Worm (Caenorhabditis elegans): ENCODE measurements around the gene C27H5.2.

The C27H5.2 gene

DNA sequence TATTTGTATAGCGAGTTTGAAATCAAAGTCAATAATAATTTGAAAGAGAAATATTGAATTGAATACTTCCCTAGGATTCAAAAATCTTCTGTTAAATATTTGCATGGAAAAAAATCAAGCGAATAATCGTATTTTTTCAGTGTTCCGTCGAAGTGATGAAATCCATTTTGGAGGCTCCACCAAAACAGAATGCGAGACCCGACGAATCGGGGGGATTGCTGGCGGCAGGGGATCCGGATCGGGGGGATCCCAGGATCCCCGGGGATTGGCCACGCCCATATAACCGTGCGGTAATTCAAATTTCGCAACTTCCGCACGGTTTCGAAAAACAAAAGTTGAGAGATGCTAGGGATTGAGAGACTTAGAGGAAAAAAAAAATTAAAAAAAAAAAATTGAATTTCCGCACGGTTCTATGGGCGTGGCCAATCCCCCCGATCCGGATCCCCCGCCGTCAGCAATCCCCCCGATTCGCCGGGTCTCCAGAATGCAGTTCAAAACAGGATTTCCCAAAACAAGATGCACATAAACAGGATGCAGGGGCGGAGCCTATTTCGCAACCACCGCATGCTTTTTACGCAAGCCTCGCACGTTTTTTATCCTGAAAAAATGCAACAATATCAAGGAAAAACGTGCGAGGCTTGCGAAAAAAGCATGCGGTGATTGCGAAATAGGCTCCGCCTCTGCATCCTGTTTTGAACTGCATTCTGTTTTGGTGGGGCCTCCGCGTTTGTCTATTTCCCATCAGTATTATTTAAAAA, 32.5 kb upstream of the C27H5.2 start, which contains the start of gene F10E7.11 (continued):
- TF ChIP-seq snpc-1.3 (tag; optimal IDR thresholded peaks at IDR 0.05; ENCODE audit: insufficient read depth) (no peak), fkh-3 (tag; optimal IDR thresholded peaks at IDR 0.05) (no peak), B0261.1 (tag; optimal IDR thresholded peaks at IDR 0.05) (no peak), dpl-1 (GFP tag; optimal IDR thresholded peaks at IDR 0.05) (no peak), egl-44 (GFP tag; IDR thresholded peaks at IDR 0.05) (no peak), C06A6.2 (GFP tag; conservative IDR thresholded peaks at IDR 0.05) (peak; percentile 71; the same call in 1 of the 2 replicates), egrh-3 (GFP tag; IDR thresholded peaks at IDR 0.05) (peak; percentile 38; the same call in 1 of the 2 replicates), xnd-1 (tag; optimal IDR thresholded peaks at IDR 0.05) (peak; percentile 4), Y79H2A.3 (GFP tag; conservative IDR thresholded peaks at IDR 0.05) (no peak), hlh-26 (GFP tag; conservative IDR thresholded peaks at IDR 0.05) (no peak), F52B5.7 (tag; optimal IDR thresholded peaks at IDR 0.05) (no peak), attf-3 (GFP tag; conservative IDR thresholded peaks at IDR 0.05) (0 out of 2 replicates have a peak, but pooled peaks have one; percentile 39), nhr-80 (tag; optimal IDR thresholded peaks at IDR 0.05) (no peak), ceh-91 (GFP tag; IDR thresholded peaks at IDR 0.05) (no peak; the same call in 1 of the 2 replicates), Y95B8A.8 (GFP tag; IDR thresholded peaks at IDR 0.05) (0 out of 2 replicates have a peak, but pooled peaks have one; percentile 13), bed-1 (GFP tag; IDR thresholded peaks at IDR 0.05) (no peak), nhr-120 (GFP tag; IDR thresholded peaks at IDR 0.05) (no peak), chd-7 (tag; optimal IDR thresholded peaks at IDR 0.05) (no peak), Y53G8AR.9 (GFP tag; conservative IDR thresholded peaks at IDR 0.05) (0 out of 2 replicates have a peak, but pooled peaks have one; percentile 31), nhr-27 (tag; optimal IDR thresholded peaks at IDR 0.05) (no peak), ceh-40 (GFP tag; IDR thresholded peaks at IDR 0.05) (no peak), ccch-3 (GFP tag; optimal IDR thresholded peaks at IDR 0.05) (no peak), F57A8.1 (GFP tag; optimal IDR thresholded peaks at IDR 0.05) (no peak), ztf-22 (GFP tag; optimal IDR thresholded peaks at IDR 0.05) (no peak), somi-1 (GFP tag; optimal IDR thresholded peaks at IDR 0.05) (no peak), let-526 (GFP tag; IDR thresholded peaks at IDR 0.05) (0 out of 2 replicates have a peak, but pooled peaks have one; percentile 42), D2030.7 (GFP tag; IDR thresholded peaks at IDR 0.05) (no peak), lin-54 (GFP tag; optimal IDR thresholded peaks at IDR 0.05) (no peak), dox-1 (GFP tag; IDR thresholded peaks at IDR 0.05) (no peak; the same call in 1 of the 2 replicates), lsl-1 (GFP tag; optimal IDR thresholded peaks at IDR 0.05) (no peak), hsf-1 (GFP tag; IDR thresholded peaks at IDR 0.05) (no peak), lin-40 (tag; optimal IDR thresholded peaks at IDR 0.05) (no peak)

ce11 chrII:7126457-7126856, 28.9 kb upstream of the C27H5.2 start, which contains the start of gene F10E7.1:
TSS of gene F10E7.1 (plus strand) at chrII:7126757.
- no peak for TF ChIP-seq snpc-4 (GFP tag; optimal IDR thresholded peaks at IDR 0.05)
- no peak for TF ChIP-seq snpc-4 (tag; optimal IDR thresholded peaks at IDR 0.05)
- TF ChIP-seq ztf-6 (GFP tag; IDR thresholded peaks at IDR 0.05) = no peak
- TF ChIP-seq mes-4 (tag; optimal IDR thresholded peaks at IDR 0.05) = no peak
- TF ChIP-seq atf-7 (tag; optimal IDR thresholded peaks at IDR 0.05) = no peak
- no peak for TF ChIP-seq egl-18 (GFP tag; IDR thresholded peaks at IDR 0.05)
- TF ChIP-seq attf-5 (GFP tag; optimal IDR thresholded peaks at IDR 0.05) = no peak
- no peak for TF ChIP-seq ztf-26 (tag; optimal IDR thresholded peaks at IDR 0.05)
- TF ChIP-seq hmg-20 (GFP tag; IDR thresholded peaks at IDR 0.05) = no peak
- TF ChIP-seq rpc-1 (optimal IDR thresholded peaks at IDR 0.05) = no peak
- no peak for TF ChIP-seq rpc-1 (tag; optimal IDR thresholded peaks at IDR 0.05)
- TF ChIP-seq dpl-1 (GFP tag; optimal IDR thresholded peaks at IDR 0.05) = no peak
- no peak for TF ChIP-seq ztf-3 (GFP tag; optimal IDR thresholded peaks at IDR 0.05)
- TF ChIP-seq tbx-9 (tag; optimal IDR thresholded peaks at IDR 0.05; ENCODE audit: borderline replicate concordance) = no peak
- no peak for TF ChIP-seq F39B2.1 (GFP tag; IDR thresholded peaks at IDR 0.05)
- TF ChIP-seq hsf-1 (GFP tag; IDR thresholded peaks at IDR 0.05) = no peak

Data from whole organism, young adult.